Fruit fly (Drosophila melanogaster) whole organism, embryonic: ENCODE measurements around the gene CG14778.

Experiments used
- Atf-2 ChIP-seq: fragments of 200-800 bp; sonication (Bioruptor generic); optimal IDR thresholded peaks from 2 replicates; lab custom pipeline; 2016; ENCODE audit warnings: missing biosample characterization, missing genetic modification characterization
- BEAF-32 ChIP-seq: fragments of 200-800 bp; sonication (Bioruptor generic); optimal IDR thresholded peaks from 3 replicates; lab custom pipeline; 2017; ENCODE audit warnings: missing biosample characterization, missing genetic modification characterization, mild to moderate bottlenecking, moderate library complexity, missing genetic modification reagents
- Blimp-1 ChIP-seq: fragments of 200-800 bp; sonication (Bioruptor generic); optimal IDR thresholded peaks from 3 replicates; lab custom pipeline; 2018; ENCODE audit warnings: missing biosample characterization, missing genetic modification characterization, mild to moderate bottlenecking, moderate library complexity, missing genetic modification reagents
- CG10209 ChIP-seq: fragments of 200-800 bp; sonication (Bioruptor generic); optimal IDR thresholded peaks from 3 replicates; lab custom pipeline; 2017; ENCODE audit warnings: missing biosample characterization, mild to moderate bottlenecking, missing genetic modification characterization, missing genetic modification reagents
- CG11723 ChIP-seq: fragments of 200-800 bp; sonication (Bioruptor generic); optimal IDR thresholded peaks from 2 replicates; lab custom pipeline; 2017; ENCODE audit warnings: missing biosample characterization, mild to moderate bottlenecking, missing genetic modification characterization
- CG12942 ChIP-seq: fragments of 200-800 bp; sonication (Bioruptor generic); optimal IDR thresholded peaks from 3 replicates; lab custom pipeline; 2016; ENCODE audit warnings: missing biosample characterization, missing genetic modification characterization
- CG13296 ChIP-seq: fragments of 200-800 bp; sonication (Bioruptor generic); optimal IDR thresholded peaks from 3 replicates; lab custom pipeline; 2018; ENCODE audit warnings: missing biosample characterization, mild to moderate bottlenecking, missing genetic modification characterization
- CG14965 ChIP-seq: fragments of 200-800 bp; sonication (Bioruptor generic); optimal IDR thresholded peaks from 2 replicates; lab custom pipeline; 2016; ENCODE audit warnings: missing biosample characterization, missing genetic modification characterization, borderline replicate concordance
- CG15269 ChIP-seq: fragments of 200-800 bp; sonication (Bioruptor generic); optimal IDR thresholded peaks from 2 replicates; lab custom pipeline; 2018; ENCODE audit warnings: missing biosample characterization, mild to moderate bottlenecking, missing genetic modification characterization, moderate library complexity
- CG16813 ChIP-seq: fragments of 200-800 bp; sonication (Bioruptor generic); IDR thresholded peaks from 3 replicates; pipeline ENCODE4 v1.3.6; 2022; ENCODE audit warnings: missing biosample characterization, missing genetic modification characterization; ENCODE audit not compliant: partially characterized antibody
- CG17612 ChIP-seq: fragments of 200-800 bp; sonication (Bioruptor generic); IDR thresholded peaks from 2 replicates; pipeline ENCODE4 v1.3.6; 2022; ENCODE audit warnings: missing biosample characterization, missing genetic modification characterization
- CG18262 ChIP-seq: fragments of 200-800 bp; optimal IDR thresholded peaks from 3 replicates; lab custom pipeline; 2019; ENCODE audit warnings: missing biosample characterization, mild to moderate bottlenecking, missing genetic modification characterization, moderate library complexity
- CG2712 ChIP-seq: fragments of 200-800 bp; optimal IDR thresholded peaks from 3 replicates; lab custom pipeline; 2019; ENCODE audit warnings: missing biosample characterization, mild to moderate bottlenecking, missing genetic modification characterization, moderate library complexity
- CG32767 ChIP-seq: fragments of 200-800 bp; sonication (Bioruptor generic); IDR thresholded peaks from 2 replicates; pipeline ENCODE4 v1.3.6; 2022; ENCODE audit warnings: missing biosample characterization, missing genetic modification characterization
- CG4360 ChIP-seq: fragments of 200-800 bp; sonication (Bioruptor generic); IDR thresholded peaks from 2 replicates; pipeline ENCODE4 v1.3.6; 2022; ENCODE audit warnings: missing biosample characterization, missing genetic modification characterization
- CG9727 ChIP-seq: fragments of 200-800 bp; sonication (Bioruptor generic); optimal IDR thresholded peaks from 3 replicates; lab custom pipeline; 2017; ENCODE audit warnings: missing biosample characterization, mild to moderate bottlenecking, missing genetic modification characterization
- CHES-1-like ChIP-seq: fragments of 200-800 bp; sonication (Bioruptor generic); optimal IDR thresholded peaks from 2 replicates; lab custom pipeline; 2016; ENCODE audit warnings: missing biosample characterization, missing genetic modification characterization
- Deaf1 ChIP-seq: fragments of 200-800 bp; optimal IDR thresholded peaks from 3 replicates; lab custom pipeline; 2019; ENCODE audit warnings: missing biosample characterization, mild to moderate bottlenecking, missing genetic modification characterization, moderate library complexity
- Doc2 ChIP-seq: fragments of 200-800 bp; sonication (Bioruptor generic); IDR thresholded peaks from 2 replicates; pipeline ENCODE4 v1.3.6; 2022; ENCODE audit warnings: missing biosample characterization, missing genetic modification characterization
- Elba2 ChIP-seq: fragments of 200-800 bp; sonication (Bioruptor generic); optimal IDR thresholded peaks from 3 replicates; lab custom pipeline; 2016; ENCODE audit warnings: missing biosample characterization, missing genetic modification characterization
- Fer1 ChIP-seq: fragments of 200-800 bp; sonication (Bioruptor generic); optimal IDR thresholded peaks from 2 replicates; lab custom pipeline; 2017; ENCODE audit warnings: missing biosample characterization, mild to moderate bottlenecking, missing genetic modification characterization
- Fer3 ChIP-seq: fragments of 200-800 bp; sonication (Bioruptor generic); optimal IDR thresholded peaks from 2 replicates; lab custom pipeline; 2018; ENCODE audit warnings: missing biosample characterization, mild to moderate bottlenecking, missing genetic modification characterization, moderate library complexity
- Gsc ChIP-seq: fragments of 200-800 bp; sonication (Bioruptor generic); IDR thresholded peaks from 2 replicates; pipeline ENCODE4 v1.3.6; 2022; ENCODE audit warnings: missing biosample characterization, missing genetic modification characterization
- Max ChIP-seq: fragments of 200-800 bp; sonication (Bioruptor generic); optimal IDR thresholded peaks from 2 replicates; lab custom pipeline; 2016; ENCODE audit warnings: missing biosample characterization, mild to moderate bottlenecking, missing genetic modification characterization
- Nf-YA ChIP-seq: fragments of 200-800 bp; sonication (Bioruptor generic); IDR thresholded peaks from 2 replicates; pipeline ENCODE4 v1.3.6; 2022; ENCODE audit warnings: missing biosample characterization, missing genetic modification characterization
- NfI ChIP-seq: fragments of 200-800 bp; sonication (Bioruptor generic); optimal IDR thresholded peaks from 3 replicates; lab custom pipeline; 2018; ENCODE audit warnings: missing biosample characterization, mild to moderate bottlenecking, missing genetic modification characterization, moderate library complexity
- PHDP ChIP-seq: fragments of 200-800 bp; sonication (Bioruptor generic); optimal IDR thresholded peaks from 3 replicates; lab custom pipeline; 2018; ENCODE audit warnings: missing biosample characterization, mild to moderate bottlenecking, missing genetic modification characterization, moderate library complexity
- Rfx ChIP-seq: fragments of 200-800 bp; sonication (Bioruptor generic); IDR thresholded peaks from 2 replicates; pipeline ENCODE4 v1.3.6; 2022; ENCODE audit warnings: missing biosample characterization, missing genetic modification characterization
- Rx ChIP-seq: fragments of 200-800 bp; sonication (Bioruptor generic); IDR thresholded peaks from 2 replicates; pipeline ENCODE4 v1.3.6; 2022; ENCODE audit warnings: missing biosample characterization, missing genetic modification characterization
- Xbp1 ChIP-seq: fragments of 200-800 bp; sonication (Bioruptor generic); optimal IDR thresholded peaks from 3 replicates; lab custom pipeline; 2016; ENCODE audit warnings: missing biosample characterization, mild to moderate bottlenecking, missing genetic modification characterization
- al ChIP-seq: fragments of 200-800 bp; sonication (Bioruptor generic); IDR thresholded peaks from 2 replicates; pipeline ENCODE4 v1.3.6; 2022; ENCODE audit warnings: missing biosample characterization, missing genetic modification characterization
- cg ChIP-seq: fragments of 200-800 bp; sonication (Bioruptor generic); optimal IDR thresholded peaks from 3 replicates; lab custom pipeline; 2019; ENCODE audit warnings: missing biosample characterization, mild to moderate bottlenecking, missing genetic modification characterization, moderate library complexity
- chn ChIP-seq: fragments of 200-800 bp; sonication (Bioruptor generic); optimal IDR thresholded peaks from 2 replicates; lab custom pipeline; 2016; ENCODE audit warnings: missing biosample characterization, missing genetic modification characterization
- dati ChIP-seq: fragments of 200-800 bp; sonication (Bioruptor generic); IDR thresholded peaks from 2 replicates; pipeline ENCODE4 v1.3.6; 2022; ENCODE audit warnings: missing biosample characterization, missing genetic modification characterization
- fd3F ChIP-seq: fragments of 200-800 bp; sonication (Bioruptor generic); optimal IDR thresholded peaks from 2 replicates; lab custom pipeline; 2018; ENCODE audit warnings: missing biosample characterization, mild to moderate bottlenecking, missing genetic modification characterization, moderate library complexity
- fru ChIP-seq: fragments of >200 bp; optimal IDR thresholded peaks from 2 replicates; lab custom pipeline; 2017
- ftz-f1 ChIP-seq: fragments of 200-800 bp; sonication (Bioruptor generic); optimal IDR thresholded peaks from 2 replicates; lab custom pipeline; 2016; ENCODE audit warnings: missing biosample characterization, missing genetic modification characterization
- grau ChIP-seq: fragments of 200-800 bp; optimal IDR thresholded peaks from 3 replicates; lab custom pipeline; 2019; ENCODE audit warnings: missing biosample characterization, mild to moderate bottlenecking, missing genetic modification characterization, moderate library complexity
- ind ChIP-seq: fragments of 200-800 bp; sonication (Bioruptor generic); optimal IDR thresholded peaks from 3 replicates; lab custom pipeline; 2016; ENCODE audit warnings: missing biosample characterization, missing genetic modification characterization
- mirr ChIP-seq: fragments of 200-800 bp; sonication (Bioruptor generic); optimal IDR thresholded peaks from 3 replicates; lab custom pipeline; 2018; ENCODE audit warnings: missing biosample characterization, mild to moderate bottlenecking, missing genetic modification characterization
- nmo ChIP-seq: fragments of 200-800 bp; sonication (Bioruptor generic); optimal IDR thresholded peaks from 2 replicates; lab custom pipeline; 2018; ENCODE audit warnings: missing biosample characterization, mild to moderate bottlenecking, missing genetic modification characterization, moderate library complexity
- peb ChIP-seq: fragments of 200-800 bp; sonication (Bioruptor generic); IDR thresholded peaks from 2 replicates; pipeline ENCODE4 v1.3.6; 2022; ENCODE audit warnings: missing biosample characterization, missing genetic modification characterization
- pros ChIP-seq: fragments of 200-800 bp; sonication (Bioruptor generic); optimal IDR thresholded peaks from 3 replicates; lab custom pipeline; 2019; ENCODE audit warnings: missing biosample characterization, mild to moderate bottlenecking, missing genetic modification characterization, moderate library complexity
- pum ChIP-seq: fragments of 200-800 bp; sonication (Bioruptor generic); optimal IDR thresholded peaks from 2 replicates; lab custom pipeline; 2016; ENCODE audit warnings: missing biosample characterization, missing genetic modification characterization
- row ChIP-seq: fragments of 200-800 bp; sonication (Bioruptor generic); IDR thresholded peaks from 3 replicates; pipeline ENCODE4 v1.3.6; 2022; ENCODE audit warnings: missing biosample characterization, missing genetic modification characterization
- seq ChIP-seq: fragments of 200-800 bp; sonication (Bioruptor generic); IDR thresholded peaks from 2 replicates; pipeline ENCODE4 v1.3.6; 2022; ENCODE audit warnings: missing biosample characterization, missing genetic modification characterization
- trem ChIP-seq: fragments of 200-800 bp; optimal IDR thresholded peaks from 3 replicates; lab custom pipeline; 2019; ENCODE audit warnings: missing biosample characterization, mild to moderate bottlenecking, missing genetic modification characterization, moderate library complexity
- tup ChIP-seq: fragments of 200-800 bp; sonication (Bioruptor generic); optimal IDR thresholded peaks from 2 replicates; lab custom pipeline; 2016; ENCODE audit warnings: missing biosample characterization, mild to moderate bottlenecking, missing genetic modification characterization, moderate library complexity
- vnd ChIP-seq: fragments of 200-800 bp; sonication (Bioruptor generic); IDR thresholded peaks from 3 replicates; pipeline ENCODE4 v1.3.6; 2022; ENCODE audit warnings: missing biosample characterization, missing genetic modification characterization; ENCODE audit not compliant: partially characterized antibody

The CG14778 gene

dm6 chrX:1482840-1483518 is 15.7 kb downstream of the CG14778 start, which contains the start of the genes sta and inc (continued):
- TF ChIP-seq Rx (GFP tag; lab: Robert Waterston, UW) = peak; percentile 51
- peak; percentile 61 for TF ChIP-seq Max
- TF ChIP-seq tup (GFP tag; lab: Kevin White, UChicago) = peak; percentile 17
- no peak for TF ChIP-seq vnd (GFP tag; lab: Robert Waterston, UW)
- peak; percentile 42 for TF ChIP-seq Deaf1 (tag; lab: Kevin White, UChicago)
- TF ChIP-seq nmo (GFP tag; lab: Kevin White, UChicago) = peak; percentile 67
- TF ChIP-seq CG9727 (GFP tag; lab: Kevin White, UChicago) = peak; percentile 71
- peak; percentile 63 for TF ChIP-seq CG18262 (tag; lab: Kevin White, UChicago)
- peak; percentile 79 for TF ChIP-seq CG13296 (GFP tag; lab: Kevin White, UChicago)
- TF ChIP-seq pros (GFP tag; lab: Kevin White, UChicago) = peak; percentile 32
- peak; percentile 69 for TF ChIP-seq CG2712 (tag; lab: Kevin White, UChicago)
- no peak for TF ChIP-seq CG14965
- TF ChIP-seq CG4360 = 0 out of 2 replicates have a peak, but pooled peaks have one; percentile 12
- peak; percentile 33; the same call in 1 of the 3 replicates for TF ChIP-seq row
- peak; percentile 66 for TF ChIP-seq CG11723
- TF ChIP-seq grau (tag; lab: Kevin White, UChicago) = peak; percentile 61
- TF ChIP-seq seq (GFP tag; lab: Robert Waterston, UW) = peak; percentile 41; the same call in 1 of the 2 replicates
- peak; percentile 75 for TF ChIP-seq NfI (GFP tag; lab: Kevin White, UChicago)
- TF ChIP-seq PHDP (tag; lab: Kevin White, UChicago) = peak; percentile 79
- peak; percentile 59 for TF ChIP-seq chn
- peak; percentile 50; the same call in 1 of the 2 replicates for TF ChIP-seq Nf-YA (GFP tag; lab: Robert Waterston, UW)
- TF ChIP-seq ftz-f1 (GFP tag; lab: Kevin White, UChicago) = no peak
- TF ChIP-seq Fer1 (GFP tag; lab: Kevin White, UChicago) = peak; percentile 90
- peak; percentile 21 for TF ChIP-seq Atf-2 (GFP tag; lab: Kevin White, UChicago)
- peak; percentile 81 for TF ChIP-seq trem (tag; lab: Kevin White, UChicago)
- no peak for TF ChIP-seq Doc2 (GFP tag; lab: Robert Waterston, UW)
- peak; percentile 84 for TF ChIP-seq CHES-1-like (GFP tag; lab: Kevin White, UChicago)
- no peak for TF ChIP-seq al (GFP tag; lab: Robert Waterston, UW)
- TF ChIP-seq peb (GFP tag; lab: Robert Waterston, UW) = no peak
- no peak for TF ChIP-seq cg (GFP tag; lab: Kevin White, UChicago)
- TF ChIP-seq CG10209 (GFP tag; lab: Kevin White, UChicago) = peak; percentile 69
- no peak for TF ChIP-seq dati (GFP tag; lab: Robert Waterston, UW)
- peak; percentile 60 for TF ChIP-seq CG15269 (tag; lab: Kevin White, UChicago)
- peak; percentile 5 for TF ChIP-seq pum (GFP tag; lab: Kevin White, UChicago)
- no peak for TF ChIP-seq CG12942
- TF ChIP-seq BEAF-32 (GFP tag; lab: Kevin White, UChicago) = peak; percentile 74
- peak; percentile 80 for TF ChIP-seq Rfx (GFP tag; lab: Robert Waterston, UW)
- TF ChIP-seq Blimp-1 = peak; percentile 12
- peak; percentile 38 for TF ChIP-seq Xbp1 (GFP tag; lab: Kevin White, UChicago)
- peak; percentile 81 for TF ChIP-seq mirr (GFP tag; lab: Kevin White, UChicago)
- peak; percentile 32 for TF ChIP-seq fd3F (GFP tag; lab: Kevin White, UChicago)
- 0 out of 2 replicates have a peak, but pooled peaks have one; percentile 40 for TF ChIP-seq CG32767 (GFP tag; lab: Robert Waterston, UW)
- TF ChIP-seq CG16813 (GFP tag; lab: Robert Waterston, UW) = peak; percentile 58; the same call in 2 of the 3 replicates
- TF ChIP-seq Fer3 (tag; lab: Kevin White, UChicago) = peak; percentile 68
- no peak for TF ChIP-seq Gsc (GFP tag; lab: Robert Waterston, UW)
- no peak for TF ChIP-seq Elba2 (GFP tag; lab: Kevin White, UChicago)
- TF ChIP-seq fru (lab: Kevin White, UChicago) = no peak
- no peak for TF ChIP-seq CG17612 (GFP tag; lab: Robert Waterston, UW)
- TF ChIP-seq ind (GFP tag; lab: Kevin White, UChicago) = peak; percentile 2
